Fruit fly (Drosophila melanogaster) whole organism, prepupa: ENCODE data around the gene CG10147.
A peak's percentile ranks its signal among the peaks of the same experiment; 100 is the strongest.

Source experiments
- Blimp-1 ChIP-seq: fragments of 200-800 bp; sonication (Bioruptor generic); optimal IDR thresholded peaks from 3 replicates; lab custom pipeline; 2017; ENCODE audit warnings: missing biosample characterization, missing genetic modification characterization, mild to moderate bottlenecking, moderate library complexity, missing genetic modification reagents
- CG10631 ChIP-seq: fragments of 200-800 bp; sonication (Bioruptor generic); optimal IDR thresholded peaks from 2 replicates; lab custom pipeline; 2016; ENCODE audit warnings: missing biosample characterization, missing genetic modification characterization
- CG11294 ChIP-seq: fragments of 200-800 bp; sonication (Bioruptor generic); IDR thresholded peaks from 2 replicates; pipeline ENCODE4 v1.3.6; 2022; ENCODE audit warnings: missing biosample characterization, missing genetic modification characterization
- CG11762 ChIP-seq: fragments of 200-800 bp; sonication (Bioruptor generic); optimal IDR thresholded peaks from 3 replicates; lab custom pipeline; 2016; ENCODE audit warnings: missing biosample characterization, missing genetic modification characterization; ENCODE audit not compliant: insufficient read depth
- CG15336 ChIP-seq: fragments of 200-800 bp; sonication (Bioruptor generic); IDR thresholded peaks from 2 replicates; pipeline ENCODE4 v1.3.6; 2022; ENCODE audit warnings: missing biosample characterization, missing genetic modification characterization
- CG16779 ChIP-seq: fragments of 200-800 bp; sonication (Bioruptor generic); optimal IDR thresholded peaks from 3 replicates; lab custom pipeline; 2017; ENCODE audit warnings: missing biosample characterization, mild to moderate bottlenecking, missing genetic modification characterization
- CG3032 ChIP-seq: fragments of 200-800 bp; optimal IDR thresholded peaks from 2 replicates; lab custom pipeline; 2019; ENCODE audit warnings: missing biosample characterization, mild to moderate bottlenecking, missing genetic modification characterization, moderate library complexity
- CG31627 ChIP-seq: fragments of 200-800 bp; sonication (Bioruptor generic); optimal IDR thresholded peaks from 3 replicates; lab custom pipeline; 2016; ENCODE audit warnings: missing biosample characterization, missing genetic modification characterization
- CG32006 ChIP-seq: fragments of 200-800 bp; sonication (Bioruptor generic); optimal IDR thresholded peaks from 3 replicates; lab custom pipeline; 2017; ENCODE audit warnings: missing biosample characterization, mild to moderate bottlenecking, missing genetic modification characterization
- CG34406 ChIP-seq: fragments of 200-800 bp; sonication (Bioruptor generic); optimal IDR thresholded peaks from 3 replicates; lab custom pipeline; 2016; ENCODE audit warnings: missing biosample characterization, missing genetic modification characterization
- CG4318 ChIP-seq: fragments of 200-800 bp; sonication (Bioruptor generic); optimal IDR thresholded peaks from 3 replicates; lab custom pipeline; 2017; ENCODE audit warnings: missing biosample characterization, mild to moderate bottlenecking, missing genetic modification characterization
- CG6276 ChIP-seq: fragments of 200-800 bp; sonication (Bioruptor generic); optimal IDR thresholded peaks from 2 replicates; lab custom pipeline; 2017; ENCODE audit warnings: missing biosample characterization, mild to moderate bottlenecking, missing genetic modification characterization
- CG6792 ChIP-seq: fragments of 200-800 bp; sonication (Bioruptor generic); optimal IDR thresholded peaks from 3 replicates; lab custom pipeline; 2016; ENCODE audit warnings: missing biosample characterization, missing genetic modification characterization
- CG6808 ChIP-seq: fragments of 200-800 bp; sonication (Bioruptor generic); optimal IDR thresholded peaks from 3 replicates; lab custom pipeline; 2017; ENCODE audit warnings: missing biosample characterization, missing genetic modification characterization, mild to moderate bottlenecking, moderate library complexity, missing genetic modification reagents
- CG6854 ChIP-seq: fragments of 200-800 bp; sonication (Bioruptor generic); optimal IDR thresholded peaks from 2 replicates; lab custom pipeline; 2017; ENCODE audit warnings: missing biosample characterization, mild to moderate bottlenecking, missing genetic modification characterization
- CG7368 ChIP-seq: fragments of 200-800 bp; sonication (Bioruptor generic); optimal IDR thresholded peaks from 3 replicates; lab custom pipeline; 2016; ENCODE audit warnings: missing biosample characterization, missing genetic modification characterization
- CG8119 ChIP-seq: fragments of 200-800 bp; sonication (Bioruptor generic); IDR thresholded peaks from 3 replicates; pipeline ENCODE4 v1.3.6; 2022; ENCODE audit warnings: missing biosample characterization, missing genetic modification characterization
- CG8319 ChIP-seq: fragments of 200-800 bp; sonication (Bioruptor generic); optimal IDR thresholded peaks from 3 replicates; lab custom pipeline; 2016; ENCODE audit warnings: missing biosample characterization, missing genetic modification characterization
- CG8632 ChIP-seq: fragments of 200-800 bp; sonication (Bioruptor generic); optimal IDR thresholded peaks from 3 replicates; lab custom pipeline; 2016; ENCODE audit warnings: missing biosample characterization, missing genetic modification characterization
- Eip75B ChIP-seq: fragments of 200-800 bp; sonication (Bioruptor generic); optimal IDR thresholded peaks from 3 replicates; lab custom pipeline; 2016; ENCODE audit warnings: missing biosample characterization, missing genetic modification characterization
- Eip93F ChIP-seq: fragments of 200-800 bp; sonication (Bioruptor generic); optimal IDR thresholded peaks from 2 replicates; lab custom pipeline; 2016; ENCODE audit warnings: missing biosample characterization, mild to moderate bottlenecking, missing genetic modification characterization
- Ets21C ChIP-seq: fragments of 200-800 bp; sonication (Bioruptor generic); optimal IDR thresholded peaks from 3 replicates; lab custom pipeline; 2016; ENCODE audit warnings: missing biosample characterization, missing genetic modification characterization
- Ets96B ChIP-seq: fragments of 200-800 bp; optimal IDR thresholded peaks from 2 replicates; lab custom pipeline; 2019; ENCODE audit warnings: missing biosample characterization, mild to moderate bottlenecking, missing genetic modification characterization, moderate library complexity
- Gug ChIP-seq: fragments of 200-800 bp; sonication (Bioruptor generic); IDR thresholded peaks from 2 replicates; pipeline ENCODE4 v1.3.6; 2022; ENCODE audit warnings: missing biosample characterization, missing genetic modification characterization
- Hr38 ChIP-seq: sonication (Bioruptor generic); optimal IDR thresholded peaks from 2 replicates; lab custom pipeline; 2016; ENCODE audit warnings: missing biosample characterization, missing genetic modification characterization
- Lpt ChIP-seq: fragments of 200-800 bp; sonication (Bioruptor generic); optimal IDR thresholded peaks from 3 replicates; lab custom pipeline; 2016; ENCODE audit warnings: missing biosample characterization, missing genetic modification characterization
- Met ChIP-seq: fragments of 200-800 bp; sonication (Bioruptor generic); optimal IDR thresholded peaks from 3 replicates; lab custom pipeline; 2016; ENCODE audit warnings: missing biosample characterization, missing genetic modification characterization
- OdsH ChIP-seq: fragments of 200-800 bp; sonication (Bioruptor generic); optimal IDR thresholded peaks from 3 replicates; lab custom pipeline; 2016; ENCODE audit warnings: missing biosample characterization, missing genetic modification characterization
- Smox ChIP-seq: fragments of 200-800 bp; sonication (Bioruptor generic); optimal IDR thresholded peaks from 3 replicates; lab custom pipeline; 2016; ENCODE audit warnings: missing biosample characterization, missing genetic modification characterization
- Sox102F ChIP-seq: fragments of 200-800 bp; sonication (Bioruptor generic); optimal IDR thresholded peaks from 2 replicates; lab custom pipeline; 2016; ENCODE audit warnings: missing biosample characterization, mild to moderate bottlenecking, missing genetic modification characterization
- Sox14 ChIP-seq: fragments of 200-800 bp; sonication (Bioruptor generic); optimal IDR thresholded peaks from 3 replicates; lab custom pipeline; 2016; ENCODE audit warnings: missing biosample characterization, missing genetic modification characterization
- Sox15 ChIP-seq: fragments of 200-800 bp; sonication (Bioruptor generic); optimal IDR thresholded peaks from 3 replicates; lab custom pipeline; 2016; ENCODE audit warnings: missing biosample characterization, missing genetic modification characterization
- achi ChIP-seq: fragments of 200-800 bp; sonication (Bioruptor generic); optimal IDR thresholded peaks from 3 replicates; lab custom pipeline; 2016; ENCODE audit warnings: missing biosample characterization, missing genetic modification characterization
- acj6 ChIP-seq: fragments of 200-800 bp; sonication (Bioruptor generic); optimal IDR thresholded peaks from 3 replicates; lab custom pipeline; 2016; ENCODE audit warnings: missing biosample characterization, missing genetic modification characterization
- cyc ChIP-seq: fragments of 200-800 bp; sonication (Bioruptor generic); optimal IDR thresholded peaks from 3 replicates; lab custom pipeline; 2016; ENCODE audit warnings: missing biosample characterization, missing genetic modification characterization
- dsx ChIP-seq: fragments of 200-800 bp; optimal IDR thresholded peaks from 3 replicates; lab custom pipeline; 2019; ENCODE audit warnings: missing biosample characterization, mild to moderate bottlenecking, missing genetic modification characterization, moderate library complexity; ENCODE audit not compliant: poor library complexity, severe bottlenecking
- eg ChIP-seq: fragments of 200-800 bp; sonication (Bioruptor generic); IDR thresholded peaks from 3 replicates; pipeline ENCODE4 v1.3.6; 2022; ENCODE audit warnings: missing biosample characterization, missing genetic modification characterization
- esn ChIP-seq: fragments of 200-800 bp; sonication (Bioruptor generic); optimal IDR thresholded peaks from 2 replicates; lab custom pipeline; 2016; ENCODE audit warnings: missing biosample characterization, mild to moderate bottlenecking, missing genetic modification characterization, moderate library complexity
- fd59A ChIP-seq: fragments of 200-800 bp; sonication (Bioruptor generic); optimal IDR thresholded peaks from 2 replicates; lab custom pipeline; 2017; ENCODE audit warnings: missing biosample characterization, mild to moderate bottlenecking, missing genetic modification characterization, missing genetic modification reagents
- fd85E ChIP-seq: fragments of 200-800 bp; sonication (Bioruptor generic); optimal IDR thresholded peaks from 3 replicates; lab custom pipeline; 2016; ENCODE audit warnings: missing biosample characterization, missing genetic modification characterization
- fkh ChIP-seq: fragments of 200-800 bp; sonication (Bioruptor generic); optimal IDR thresholded peaks from 3 replicates; lab custom pipeline; 2017; ENCODE audit warnings: missing biosample characterization, mild to moderate bottlenecking, missing genetic modification characterization, moderate library complexity
- lz ChIP-seq: fragments of 200-800 bp; sonication (Bioruptor generic); optimal IDR thresholded peaks from 3 replicates; lab custom pipeline; 2016; ENCODE audit warnings: missing biosample characterization, missing genetic modification characterization
- net ChIP-seq: fragments of 200-800 bp; sonication (Bioruptor generic); optimal IDR thresholded peaks from 3 replicates; lab custom pipeline; 2016; ENCODE audit warnings: missing biosample characterization, missing genetic modification characterization
- pdm3 ChIP-seq: fragments of 200-800 bp; sonication (Bioruptor generic); optimal IDR thresholded peaks from 3 replicates; lab custom pipeline; 2016; ENCODE audit warnings: missing biosample characterization, missing genetic modification characterization
- salr ChIP-seq, 2 experiments: fragments of 200-800 bp; sonication (Bioruptor generic); optimal IDR thresholded peaks; 3 replicates each; lab custom pipeline; 2016 to 2018; ENCODE audit warnings: missing biosample characterization in 2 of 2, missing genetic modification characterization in 2 of 2, mild to moderate bottlenecking in 1 of 2
- spab ChIP-seq: fragments of 200-800 bp; sonication (Bioruptor generic); optimal IDR thresholded peaks from 2 replicates; lab custom pipeline; 2017; ENCODE audit warnings: missing biosample characterization, mild to moderate bottlenecking, missing genetic modification characterization, missing genetic modification reagents
- svp ChIP-seq: fragments of 200-800 bp; sonication (Bioruptor generic); peaks from one replicate; lab custom pipeline; 2016; ENCODE audit warnings: missing biosample characterization, missing genetic modification characterization
- topi ChIP-seq: fragments of 200-800 bp; sonication (Bioruptor generic); optimal IDR thresholded peaks from 3 replicates; lab custom pipeline; 2016; ENCODE audit warnings: missing biosample characterization, missing genetic modification characterization
- vri ChIP-seq: fragments of 200-800 bp; sonication (Bioruptor generic); optimal IDR thresholded peaks from 3 replicates; lab custom pipeline; 2016; ENCODE audit warnings: missing biosample characterization, mild to moderate bottlenecking, missing genetic modification characterization

The CG10147 gene

DNA sequence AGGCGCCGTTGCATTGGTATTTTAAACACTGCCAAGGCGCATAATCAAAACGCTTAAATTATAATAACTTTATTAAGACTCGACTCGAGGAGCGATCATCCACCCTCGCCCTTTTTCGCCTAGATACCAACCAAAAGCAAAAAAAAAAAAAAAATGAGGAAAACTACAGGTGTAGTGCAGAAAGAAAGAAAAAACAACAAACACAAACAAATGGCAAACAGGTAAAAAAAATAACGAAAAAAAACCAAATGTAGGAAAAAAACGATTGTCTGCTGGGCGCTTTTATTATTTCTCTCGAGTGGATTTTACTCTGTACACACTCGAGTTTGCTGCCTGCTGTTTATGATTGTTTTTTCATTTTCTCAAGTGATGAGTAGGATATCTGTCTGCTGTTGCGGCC is 31.0 kb downstream of the CG10147 start (continued):
- TF ChIP-seq CG7368 (GFP tag; lab: Kevin White, UChicago) (no peak), lz (GFP tag; lab: Kevin White, UChicago) (no peak), OdsH (no peak), net (GFP tag; lab: Kevin White, UChicago) (no peak), spab (GFP tag; lab: Kevin White, UChicago) (no peak), CG8632 (GFP tag; lab: Kevin White, UChicago) (no peak), CG6792 (GFP tag; lab: Kevin White, UChicago) (no peak), eg (GFP tag; lab: Robert Waterston, UW) (peak; percentile 58; the same call in 1 of the 3 replicates), fd85E (GFP tag; lab: Kevin White, UChicago) (no peak), vri (no peak), acj6 (GFP tag; lab: Kevin White, UChicago) (no peak), CG11762 (no peak), Lpt (GFP tag; lab: Kevin White, UChicago) (peak; percentile 5), CG6808 (GFP tag; lab: Kevin White, UChicago) (no peak)
- TF ChIP-seq, all 60 proteins: peak for 12

- TF ChIP-seq CG6854 (GFP tag; lab: Kevin White, UChicago), result no peak
- TF ChIP-seq pdm3 (GFP tag; lab: Kevin White, UChicago), result peak; percentile 14
- no peak for TF ChIP-seq esn (GFP tag; lab: Kevin White, UChicago)
- peak; percentile 68 for TF ChIP-seq CG32006 (GFP tag; lab: Kevin White, UChicago)
- no peak for TF ChIP-seq Met (GFP tag; lab: Kevin White, UChicago)
- TF ChIP-seq CG3032, result no peak
- no peak for TF ChIP-seq CG7368 (GFP tag; lab: Kevin White, UChicago)
- no peak for TF ChIP-seq Sox14 (GFP tag; lab: Kevin White, UChicago)
- TF ChIP-seq CG8319, result no peak
- TF ChIP-seq Smox (GFP tag; lab: Kevin White, UChicago), result no peak
- TF ChIP-seq Eip93F (GFP tag; lab: Kevin White, UChicago), result no peak
- TF ChIP-seq CG8119 (GFP tag; lab: Robert Waterston, UW), result peak; percentile 71
- TF ChIP-seq achi, result peak; percentile 23
- no peak for TF ChIP-seq vri
- peak; percentile 33 for TF ChIP-seq acj6 (GFP tag; lab: Kevin White, UChicago)
- TF ChIP-seq Hr38 (GFP tag; lab: Kevin White, UChicago), result no peak
- no peak for TF ChIP-seq fkh (GFP tag; lab: Kevin White, UChicago)
- TF ChIP-seq cyc (GFP tag; lab: Kevin White, UChicago), result no peak
- no peak for TF ChIP-seq Ets96B (tag; lab: Kevin White, UChicago)
- TF ChIP-seq spab (GFP tag; lab: Kevin White, UChicago), result no peak
- TF ChIP-seq Sox15, result no peak
- peak; percentile 76 for TF ChIP-seq CG15336 (GFP tag; lab: Robert Waterston, UW)
- no peak for TF ChIP-seq topi (GFP tag; lab: Kevin White, UChicago)
- peak; percentile 6 for TF ChIP-seq CG10631
- TF ChIP-seq CG11294 (GFP tag; lab: Robert Waterston, UW), result no peak
- no peak for TF ChIP-seq lz (GFP tag; lab: Kevin White, UChicago)
- TF ChIP-seq Blimp-1 (GFP tag; lab: Kevin White, UChicago), result no peak
- TF ChIP-seq Lpt (GFP tag; lab: Kevin White, UChicago), result peak; percentile 32
- TF ChIP-seq CG4318, result peak; percentile 13
- no peak for TF ChIP-seq CG6276
- TF ChIP-seq Sox102F (GFP tag; lab: Kevin White, UChicago), result no peak
- no peak for TF ChIP-seq dsx (GFP tag; lab: Kevin White, UChicago)
- TF ChIP-seq fd59A, result no peak
- TF ChIP-seq CG8632 (GFP tag; lab: Kevin White, UChicago), result peak; percentile 20
- TF ChIP-seq Gug (GFP tag; lab: Robert Waterston, UW), result 0 out of 2 replicates have a peak, but pooled peaks have one; percentile 12
- TF ChIP-seq CG16779 (tag; lab: Kevin White, UChicago), result no peak
- TF ChIP-seq CG34406, result no peak
- 0 out of 3 replicates have a peak, but pooled peaks have one; percentile 30 for TF ChIP-seq eg (GFP tag; lab: Robert Waterston, UW)
- TF ChIP-seq salr (GFP tag; optimal IDR thresholded peaks at IDR 0.05; lab: Kevin White, UChicago), result peak in 1 of 2 experiments; percentile 23
- TF ChIP-seq OdsH, result peak; percentile 22
- TF ChIP-seq CG6808 (GFP tag; lab: Kevin White, UChicago), result no peak
- TF ChIP-seq fd85E (GFP tag; lab: Kevin White, UChicago), result no peak
- no peak for TF ChIP-seq Ets21C (GFP tag; lab: Kevin White, UChicago)
- TF ChIP-seq Eip75B, result no peak
- no peak for TF ChIP-seq CG31627 (GFP tag; lab: Kevin White, UChicago)
- no peak for TF ChIP-seq svp (GFP tag; lab: Kevin White, UChicago)
These were observed 32.8 kb downstream of the CG10147 start for dm6 chr3L:6455383-6455782.
